Worm (Caenorhabditis elegans): ENCODE measurements around the gene R04A9.6.

ce11 chrX:421785-422657 is 24.7 kb downstream of the R04A9.6 start:
- TF ChIP-seq snpc-4 (tag; optimal IDR thresholded peaks at IDR 0.05) (no peak), elt-1 (tag; optimal IDR thresholded peaks at IDR 0.05) (no peak), nhr-12 (tag; optimal IDR thresholded peaks at IDR 0.05) (no peak), unc-62 (GFP tag; optimal IDR thresholded peaks at IDR 0.05) (no peak), elt-3 (tag; optimal IDR thresholded peaks at IDR 0.05) (no peak), ama-1 (optimal IDR thresholded peaks at IDR 0.05) (no peak), jun-1 (tag; optimal IDR thresholded peaks at IDR 0.05) (no peak), nfya-1 (tag; optimal IDR thresholded peaks at IDR 0.05; ENCODE audit: insufficient read depth) (no peak), pha-4 (tag; optimal IDR thresholded peaks at IDR 0.05) (no peak), ceh-82 (tag; optimal IDR thresholded peaks at IDR 0.05) (no peak), elt-2 (tag; optimal IDR thresholded peaks at IDR 0.05) (no peak)
